Worm (Caenorhabditis elegans): Measurements from ENCODE around the gene srh-173.

ce11 chrV:20007470-20007869, 34.4 kb downstream of the srh-173 start, which contains the start of gene Y60A3A.23:
- TF ChIP-seq F13H6.1 (tag; optimal IDR thresholded peaks at IDR 0.05), result no peak
- no peak for TF ChIP-seq pqm-1 (tag; optimal IDR thresholded peaks at IDR 0.05)
